Fruit fly (Drosophila melanogaster) Kc167 (cell line): ENCODE results near the gene CG2691.

Experiments
- insv ChIP-seq: fragments of >200 bp; optimal IDR thresholded peaks from 3 replicates; lab custom pipeline; 2018; ENCODE audit warnings: missing external identifiers
- psq ChIP-seq: fragments of >200 bp; optimal IDR thresholded peaks from 2 replicates; lab custom pipeline; 2017; ENCODE audit warnings: missing external identifiers

DNA sequence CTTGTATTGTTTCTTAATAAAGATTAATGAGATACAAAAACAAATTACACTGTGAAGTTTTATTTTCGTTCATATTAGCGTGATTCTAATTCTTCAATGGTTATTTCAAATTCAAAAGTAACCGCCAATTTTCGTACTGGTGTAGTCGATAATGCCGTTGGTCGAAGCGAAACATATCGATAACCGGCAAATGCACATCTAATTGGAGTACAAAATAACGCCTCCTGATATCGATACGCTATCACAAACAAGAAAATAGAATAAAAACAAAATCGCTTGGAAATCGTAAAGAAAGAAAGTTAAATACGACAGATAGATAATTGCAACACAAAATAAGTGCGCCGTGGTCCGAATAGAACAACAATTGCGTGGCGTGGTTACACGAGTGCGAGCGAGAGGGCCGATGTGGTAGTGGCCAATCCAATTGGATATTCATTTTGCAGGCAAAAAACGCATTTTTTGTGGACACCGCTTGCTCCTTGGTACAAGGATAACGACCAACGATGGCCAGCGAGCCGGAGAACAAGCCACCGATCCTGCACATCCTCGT is 18.2 kb downstream of the CG2691 start:
- TF ChIP-seq insv (lab: Kevin White, UChicago) (no peak), psq (lab: Kevin White, UChicago) (no peak)
